Worm (Caenorhabditis elegans) whole organism, young adult: ENCODE data around the gene ZK402.1.

ENCODE experiments used
- B0261.1 ChIP-seq: sonication (generic microtip); optimal IDR thresholded peaks from 2 replicates; lab custom pipeline; 2016; ENCODE audit warnings: mild to moderate bottlenecking, missing genetic modification characterization, moderate library complexity, missing compliant biosample characterization
- F57A8.1 ChIP-seq: fragments of 200-800 bp; sonication (Bioruptor generic); optimal IDR thresholded peaks from 2 replicates; lab custom pipeline; 2018; ENCODE audit warnings: mild to moderate bottlenecking, missing genetic modification characterization, moderate library complexity, missing compliant biosample characterization
- attf-5 ChIP-seq: fragments of 200-800 bp; sonication (Bioruptor generic); optimal IDR thresholded peaks from 2 replicates; lab custom pipeline; 2018; ENCODE audit warnings: mild to moderate bottlenecking, missing genetic modification characterization, missing compliant biosample characterization
- dpff-1 ChIP-seq: sonication (generic microtip); optimal IDR thresholded peaks from 2 replicates; lab custom pipeline; 2017; ENCODE audit warnings: mild to moderate bottlenecking, missing genetic modification characterization, missing compliant biosample characterization
- lir-1 ChIP-seq: fragments of 200-800 bp; sonication (Bioruptor generic); conservative IDR thresholded peaks from 2 replicates; pipeline ENCODE4 v1.3.6; 2022; ENCODE audit warnings: missing genetic modification reagents, missing genetic modification characterization, missing compliant biosample characterization
- nhr-90 ChIP-seq: sonication (generic microtip); optimal IDR thresholded peaks from 2 replicates; lab custom pipeline; 2016; ENCODE audit warnings: missing genotype, mild to moderate bottlenecking, missing genetic modification characterization, missing compliant biosample characterization
- pha-4 ChIP-seq: fragments of 150-350 bp; sonication (generic microtip); optimal IDR thresholded peaks from 2 replicates; lab custom pipeline; 2014; ENCODE audit warnings: missing biosample characterization, missing genetic modification reagents, missing genetic modification characterization
- snpc-4 ChIP-seq, 5 experiments: fragments of 150-350 bp in 1 of 5; sonication (generic microtip) in 4 of 5; optimal IDR thresholded peaks; 2 replicates each; lab custom pipeline; 2014 to 2018; ENCODE audit warnings: missing genetic modification characterization in 5 of 5, missing biosample characterization in 3 of 5, antibody characterized with exemption in 2 of 5, mild to moderate bottlenecking in 2 of 5, missing compliant biosample characterization in 2 of 5, missing genotype in 2 of 5, moderate library complexity in 2 of 5, missing genetic modification reagents in 1 of 5
- unc-130 ChIP-seq: sonication (generic microtip); optimal IDR thresholded peaks from 2 replicates; lab custom pipeline; 2016; ENCODE audit warnings: missing genetic modification reagents, missing genetic modification characterization, missing compliant biosample characterization
- unc-62 ChIP-seq: fragments of 150-350 bp; optimal IDR thresholded peaks from 2 replicates; lab custom pipeline; 2014; ENCODE audit warnings: missing biosample characterization, missing genetic modification reagents, missing genetic modification characterization

- peak; percentile 47 for TF ChIP-seq B0261.1 (tag; lab: Kevin White, UChicago)
- no peak for TF ChIP-seq lir-1 (GFP tag; lab: Robert Waterston, UW)
- TF ChIP-seq attf-5: no peak
- no peak for TF ChIP-seq nhr-90
- TF ChIP-seq dpff-1 (tag; lab: Kevin White, UChicago): no peak
- TF ChIP-seq unc-62: no peak
- TF ChIP-seq unc-130 (GFP tag; lab: Kevin White, UChicago): no peak
- TF ChIP-seq F57A8.1 (GFP tag; lab: Kevin White, UChicago): no peak
- no peak for TF ChIP-seq snpc-4 (GFP tag; optimal IDR thresholded peaks at IDR 0.05; lab: Kevin White, UChicago)
- peak; percentile 41 to 81 (median 69) for TF ChIP-seq snpc-4 (tag; optimal IDR thresholded peaks at IDR 0.05; lab: Kevin White, UChicago)
- TF ChIP-seq pha-4: no peak
Observed at ce11 chrX:1389382-1389983, 14.6 kb upstream of the ZK402.1 start.
